Fruit fly (Drosophila melanogaster) S2 (cell line): Measurements from ENCODE around the gene tos.

Source experiments
- CG8478 ChIP-seq: fragments of >200 bp; optimal IDR thresholded peaks from 2 replicates; lab custom pipeline; 2018
- CTCF ChIP-seq, 2 experiments: fragments of >200 bp; optimal IDR thresholded peaks; 2 replicates each; lab custom pipeline; 2018

dm6 chr2L:18717365-18718011, 35.6 kb upstream of the tos start:
- TF ChIP-seq CTCF (optimal IDR thresholded peaks at IDR 0.05; lab: Kevin White, UChicago) (no peak), CG8478 (lab: Kevin White, UChicago) (no peak)
